Fruit fly (Drosophila melanogaster) whole organism, embryonic: Measurements from ENCODE around the gene CG14212.
A peak's percentile ranks its signal among the peaks of the same experiment; 100 is the strongest.

Experiments used
- Ada2b ChIP-seq: fragments of 200-800 bp; sonication (Bioruptor generic); IDR thresholded peaks from 2 replicates; pipeline ENCODE4 v1.3.6; 2022; ENCODE audit warnings: missing biosample characterization, missing genetic modification characterization
- BEAF-32 ChIP-seq: fragments of 200-800 bp; sonication (Bioruptor generic); optimal IDR thresholded peaks from 3 replicates; lab custom pipeline; 2017; ENCODE audit warnings: missing biosample characterization, missing genetic modification characterization, mild to moderate bottlenecking, moderate library complexity, missing genetic modification reagents
- CG11398 ChIP-seq: fragments of 200-800 bp; sonication (Bioruptor generic); optimal IDR thresholded peaks from 2 replicates; lab custom pipeline; 2016; ENCODE audit warnings: missing biosample characterization, missing genetic modification characterization
- CG12155 ChIP-seq: fragments of 200-800 bp; sonication (Bioruptor generic); optimal IDR thresholded peaks from 3 replicates; lab custom pipeline; 2016; ENCODE audit warnings: missing biosample characterization, missing genetic modification characterization
- CG13296 ChIP-seq: fragments of 200-800 bp; sonication (Bioruptor generic); optimal IDR thresholded peaks from 3 replicates; lab custom pipeline; 2018; ENCODE audit warnings: missing biosample characterization, mild to moderate bottlenecking, missing genetic modification characterization
- CG15011 ChIP-seq: fragments of 200-800 bp; sonication (Bioruptor generic); optimal IDR thresholded peaks from 3 replicates; lab custom pipeline; 2018; ENCODE audit warnings: missing biosample characterization, mild to moderate bottlenecking, missing genetic modification characterization
- CG15514 ChIP-seq: fragments of 200-800 bp; sonication (Bioruptor generic); optimal IDR thresholded peaks from 3 replicates; lab custom pipeline; 2017; ENCODE audit warnings: missing biosample characterization, missing genetic modification characterization, mild to moderate bottlenecking, moderate library complexity, missing genetic modification reagents
- CG1603 ChIP-seq: fragments of 200-800 bp; sonication (Bioruptor generic); optimal IDR thresholded peaks from 2 replicates; lab custom pipeline; 2019; ENCODE audit warnings: missing biosample characterization, mild to moderate bottlenecking, missing genetic modification characterization, moderate library complexity
- CG16815 ChIP-seq: fragments of 200-800 bp; sonication (Bioruptor generic); optimal IDR thresholded peaks from 3 replicates; lab custom pipeline; 2017; ENCODE audit warnings: missing biosample characterization, mild to moderate bottlenecking, missing genetic modification characterization
- CG18599 ChIP-seq: fragments of 200-800 bp; sonication (Bioruptor generic); optimal IDR thresholded peaks from 3 replicates; lab custom pipeline; 2017; ENCODE audit warnings: missing biosample characterization, missing genetic modification characterization, mild to moderate bottlenecking, moderate library complexity, missing genetic modification reagents
- CG18619 ChIP-seq: fragments of 200-800 bp; sonication (Bioruptor generic); optimal IDR thresholded peaks from 3 replicates; lab custom pipeline; 2017; ENCODE audit warnings: missing biosample characterization, mild to moderate bottlenecking, missing genetic modification characterization
- CG2129 ChIP-seq: fragments of 200-800 bp; sonication (Bioruptor generic); IDR thresholded peaks from 2 replicates; pipeline ENCODE4 v1.3.6; 2022; ENCODE audit warnings: missing biosample characterization, missing genetic modification characterization; ENCODE audit not compliant: partially characterized antibody
- CG30431 ChIP-seq: fragments of 200-800 bp; sonication (Bioruptor generic); optimal IDR thresholded peaks from 2 replicates; lab custom pipeline; 2017; ENCODE audit warnings: missing biosample characterization, missing genetic modification characterization
- CG32767 ChIP-seq: fragments of 200-800 bp; sonication (Bioruptor generic); IDR thresholded peaks from 2 replicates; pipeline ENCODE4 v1.3.6; 2022; ENCODE audit warnings: missing biosample characterization, missing genetic modification characterization
- CG4707 ChIP-seq: fragments of 200-800 bp; sonication (Bioruptor generic); optimal IDR thresholded peaks from 2 replicates; lab custom pipeline; 2018; ENCODE audit warnings: missing biosample characterization, mild to moderate bottlenecking, missing genetic modification characterization, moderate library complexity
- CG4854 ChIP-seq: fragments of 200-800 bp; sonication (Bioruptor generic); optimal IDR thresholded peaks from 2 replicates; lab custom pipeline; 2016; ENCODE audit warnings: missing biosample characterization, missing genetic modification characterization, inconsistent platforms
- CG5953 ChIP-seq: fragments of 200-800 bp; sonication (Bioruptor generic); IDR thresholded peaks from 2 replicates; pipeline ENCODE4 v1.3.6; 2022; ENCODE audit warnings: missing biosample characterization, missing genetic modification characterization
- CG6272 ChIP-seq: fragments of 200-800 bp; sonication (Bioruptor generic); IDR thresholded peaks from 2 replicates; pipeline ENCODE4 v1.3.6; 2022; ENCODE audit warnings: missing biosample characterization, missing genetic modification characterization
- CG6683 ChIP-seq: fragments of 200-800 bp; sonication (Bioruptor generic); optimal IDR thresholded peaks from 2 replicates; lab custom pipeline; 2017; ENCODE audit warnings: missing biosample characterization, mild to moderate bottlenecking, missing genetic modification characterization, missing genetic modification reagents
- Dref ChIP-seq: fragments of 200-800 bp; sonication (Bioruptor generic); IDR thresholded peaks from 2 replicates; pipeline ENCODE4 v1.3.6; 2022; ENCODE audit warnings: missing biosample characterization, missing genetic modification characterization
- ERR ChIP-seq: fragments of 200-800 bp; sonication (Bioruptor generic); optimal IDR thresholded peaks from 2 replicates; lab custom pipeline; 2016; ENCODE audit warnings: missing biosample characterization, missing genetic modification characterization
- Fer3 ChIP-seq: fragments of 200-800 bp; sonication (Bioruptor generic); optimal IDR thresholded peaks from 2 replicates; lab custom pipeline; 2018; ENCODE audit warnings: missing biosample characterization, mild to moderate bottlenecking, missing genetic modification characterization, moderate library complexity
- HLH4C ChIP-seq: fragments of 200-800 bp; sonication (Bioruptor generic); IDR thresholded peaks from 3 replicates; pipeline ENCODE4 v1.3.6; 2022; ENCODE audit warnings: missing biosample characterization, missing genetic modification characterization; ENCODE audit not compliant: partially characterized antibody
- HmgD ChIP-seq: fragments of 200-800 bp; sonication (Bioruptor generic); optimal IDR thresholded peaks from 3 replicates; lab custom pipeline; 2016; ENCODE audit warnings: missing biosample characterization, missing genetic modification characterization
- Hsf ChIP-seq: fragments of 200-800 bp; sonication (Bioruptor generic); optimal IDR thresholded peaks from 3 replicates; lab custom pipeline; 2016; ENCODE audit warnings: missing biosample characterization, missing genetic modification characterization
- Meics ChIP-seq: fragments of 200-800 bp; sonication (Bioruptor generic); optimal IDR thresholded peaks from 2 replicates; lab custom pipeline; 2017; ENCODE audit warnings: missing biosample characterization, mild to moderate bottlenecking, missing genetic modification characterization
- Myb ChIP-seq: fragments of 200-800 bp; sonication (Bioruptor generic); optimal IDR thresholded peaks from 2 replicates; lab custom pipeline; 2016; ENCODE audit warnings: missing biosample characterization, missing genetic modification characterization
- Nf-YB ChIP-seq: fragments of 200-800 bp; sonication (Bioruptor generic); optimal IDR thresholded peaks from 3 replicates; lab custom pipeline; 2019; ENCODE audit warnings: missing biosample characterization, mild to moderate bottlenecking, missing genetic modification characterization, moderate library complexity
- Nf-YC ChIP-seq: fragments of 200-800 bp; optimal IDR thresholded peaks from 3 replicates; lab custom pipeline; 2019; ENCODE audit warnings: missing biosample characterization, mild to moderate bottlenecking, missing genetic modification characterization, moderate library complexity
- Opbp ChIP-seq: fragments of 200-800 bp; sonication (Bioruptor generic); IDR thresholded peaks from 3 replicates; pipeline ENCODE4 v1.3.6; 2022; ENCODE audit warnings: missing biosample characterization, missing genetic modification characterization; ENCODE audit not compliant: partially characterized antibody
- Sry-δ ChIP-seq: fragments of 200-800 bp; sonication (Bioruptor generic); optimal IDR thresholded peaks from 2 replicates; lab custom pipeline; 2016; ENCODE audit warnings: missing biosample characterization, missing genetic modification characterization
- TFAM ChIP-seq: fragments of 200-800 bp; sonication (Bioruptor generic); optimal IDR thresholded peaks from 2 replicates; lab custom pipeline; 2017; ENCODE audit warnings: missing biosample characterization, missing genetic modification characterization, inconsistent platforms
- ap ChIP-seq: fragments of 200-800 bp; sonication (Bioruptor generic); IDR thresholded peaks from 2 replicates; pipeline ENCODE4 v1.3.6; 2022; ENCODE audit warnings: missing biosample characterization, missing genetic modification characterization
- bbx ChIP-seq: fragments of 200-800 bp; sonication (Bioruptor generic); IDR thresholded peaks from 2 replicates; pipeline ENCODE4 v1.3.6; 2022; ENCODE audit warnings: missing biosample characterization, missing genetic modification characterization; ENCODE audit not compliant: partially characterized antibody
- bigmax ChIP-seq: fragments of 200-800 bp; sonication (Bioruptor generic); optimal IDR thresholded peaks from 2 replicates; lab custom pipeline; 2018; ENCODE audit warnings: missing biosample characterization, mild to moderate bottlenecking, missing genetic modification characterization
- bowl ChIP-seq: fragments of 200-800 bp; sonication (Bioruptor generic); IDR thresholded peaks from 2 replicates; pipeline ENCODE4 v1.3.6; 2022; ENCODE audit warnings: missing biosample characterization, missing genetic modification characterization
- cad ChIP-seq: fragments of >200 bp; optimal IDR thresholded peaks from 2 replicates; lab custom pipeline; 2017; ENCODE audit warnings: missing biosample characterization, missing genetic modification characterization
- dan ChIP-seq: fragments of 200-800 bp; sonication (Bioruptor generic); IDR thresholded peaks from 2 replicates; pipeline ENCODE4 v1.3.6; 2022; ENCODE audit warnings: missing biosample characterization, missing genetic modification characterization
- dmrt99B ChIP-seq: fragments of 200-800 bp; sonication (Bioruptor generic); optimal IDR thresholded peaks from 2 replicates; lab custom pipeline; 2018; ENCODE audit warnings: missing biosample characterization, mild to moderate bottlenecking, missing genetic modification characterization, moderate library complexity
- fd3F ChIP-seq: fragments of 200-800 bp; sonication (Bioruptor generic); optimal IDR thresholded peaks from 2 replicates; lab custom pipeline; 2018; ENCODE audit warnings: missing biosample characterization, mild to moderate bottlenecking, missing genetic modification characterization, moderate library complexity
- fu2 ChIP-seq: fragments of 200-800 bp; sonication (Bioruptor generic); optimal IDR thresholded peaks from 2 replicates; lab custom pipeline; 2016; ENCODE audit warnings: missing biosample characterization, missing genetic modification characterization
- hb ChIP-seq: fragments of 200-800 bp; sonication (Bioruptor generic); IDR thresholded peaks from 3 replicates; pipeline ENCODE4 v1.3.6; 2022; ENCODE audit warnings: missing biosample characterization, missing genetic modification characterization; ENCODE audit not compliant: partially characterized antibody
- jumu ChIP-seq: fragments of 200-800 bp; sonication (Bioruptor generic); optimal IDR thresholded peaks from 3 replicates; lab custom pipeline; 2016; ENCODE audit warnings: missing biosample characterization, missing genetic modification characterization
- lmd ChIP-seq: fragments of 200-800 bp; sonication (Bioruptor generic); IDR thresholded peaks from 2 replicates; pipeline ENCODE4 v1.3.6; 2022; ENCODE audit warnings: missing biosample characterization, missing genetic modification characterization
- org-1 ChIP-seq: fragments of 200-800 bp; sonication (Bioruptor generic); optimal IDR thresholded peaks from 2 replicates; lab custom pipeline; 2017; ENCODE audit warnings: missing biosample characterization, missing genetic modification characterization
- pan ChIP-seq, 4 experiments: fragments of >200 bp in 3 of 4; fragments of 200-800 bp in 1 of 4; sonication (Bioruptor generic) in 1 of 4; optimal IDR thresholded peaks in 3 of 4; IDR thresholded peaks in 1 of 4; 2 replicates each; pipeline versions ENCODE4 v1.3.6 to Lab custom; 2017 to 2022; ENCODE audit warnings: missing biosample characterization in 2 of 4, missing genetic modification characterization in 2 of 4, mixed read lengths in 1 of 4
- pnt ChIP-seq: fragments of 200-800 bp; sonication (Bioruptor generic); optimal IDR thresholded peaks from 3 replicates; lab custom pipeline; 2016; ENCODE audit warnings: missing biosample characterization, missing genetic modification characterization
- sd ChIP-seq: fragments of 200-800 bp; sonication (Bioruptor generic); optimal IDR thresholded peaks from 3 replicates; lab custom pipeline; 2018; ENCODE audit warnings: missing biosample characterization, mild to moderate bottlenecking, missing genetic modification characterization, moderate library complexity
- sens-2 ChIP-seq: fragments of 200-800 bp; sonication (Bioruptor generic); IDR thresholded peaks from 2 replicates; pipeline ENCODE4 v1.3.6; 2022; ENCODE audit warnings: missing biosample characterization, missing genetic modification characterization

CG14212 gene

dm6 chrX:19638328-19638940 lies 12.9 kb downstream of the CG14212 start, which contains the start of gene Rcd-1 (continued):
- TF ChIP-seq pnt (GFP tag; lab: Kevin White, UChicago) = no peak
- peak; percentile 68 for TF ChIP-seq CG1603 (tag; lab: Kevin White, UChicago)
- TF ChIP-seq hb (GFP tag; lab: Robert Waterston, UW) = no peak
- no peak for TF ChIP-seq ap (GFP tag; lab: Robert Waterston, UW)
- no peak for TF ChIP-seq CG13296 (GFP tag; lab: Kevin White, UChicago)
- TF ChIP-seq jumu (GFP tag; lab: Kevin White, UChicago) = no peak
- TF ChIP-seq CG32767 (GFP tag; lab: Robert Waterston, UW) = no peak
- TF ChIP-seq cad (GFP tag; lab: Kevin White, UChicago) = no peak
- TF ChIP-seq fu2 (GFP tag; lab: Kevin White, UChicago) = no peak
- no peak for TF ChIP-seq CG4707 (GFP tag; lab: Kevin White, UChicago)
- TF ChIP-seq CG11398 = no peak
- no peak for TF ChIP-seq HmgD (GFP tag; lab: Kevin White, UChicago)
- TF ChIP-seq CG5953 (GFP tag; lab: Robert Waterston, UW) = no peak
- TF ChIP-seq bigmax (GFP tag; lab: Kevin White, UChicago) = peak; percentile 38
- no peak for TF ChIP-seq Hsf (GFP tag; lab: Kevin White, UChicago)
- no peak for TF ChIP-seq Fer3 (tag; lab: Kevin White, UChicago)
- TF ChIP-seq Dref = peak; percentile 51
- TF ChIP-seq CG16815 = no peak
- TF ChIP-seq org-1 (GFP tag; lab: Kevin White, UChicago) = no peak
- TF ChIP-seq CG12155 (GFP tag; lab: Kevin White, UChicago) = peak; percentile 65
- TF ChIP-seq TFAM (GFP tag; lab: Kevin White, UChicago) = no peak
- no peak; the same call in 1 of the 2 replicates for TF ChIP-seq bbx (GFP tag; lab: Robert Waterston, UW)
- no peak for TF ChIP-seq dan (GFP tag; lab: Robert Waterston, UW)
- peak; percentile 10 for TF ChIP-seq CG18619 (GFP tag; lab: Kevin White, UChicago)
- TF ChIP-seq fd3F (GFP tag; lab: Kevin White, UChicago) = no peak
- no peak for TF ChIP-seq Ada2b
- no peak for TF ChIP-seq sens-2 (GFP tag; lab: Robert Waterston, UW)
- TF ChIP-seq Opbp (GFP tag; lab: Robert Waterston, UW) = 0 out of 3 replicates have a peak, but pooled peaks have one; percentile 4
- peak; percentile 50 for TF ChIP-seq Sry-δ (GFP tag; lab: Kevin White, UChicago)
- no peak for TF ChIP-seq bowl (GFP tag; lab: Robert Waterston, UW)
- no peak for TF ChIP-seq Nf-YB (GFP tag; lab: Kevin White, UChicago)
- TF ChIP-seq CG30431 = no peak
- TF ChIP-seq CG18599 = no peak
- TF ChIP-seq CG6683 = no peak
- TF ChIP-seq lmd = no peak
- TF ChIP-seq CG2129 (GFP tag; lab: Robert Waterston, UW) = no peak
- no peak for TF ChIP-seq pan (optimal IDR thresholded peaks at IDR 0.05; lab: Kevin White, UChicago)
- TF ChIP-seq pan (GFP tag; optimal IDR thresholded peaks at IDR 0.05 in 1 of 2, IDR thresholded peaks at IDR 0.05 in 1 of 2) = no peak
- no peak for TF ChIP-seq CG15011 (GFP tag; lab: Kevin White, UChicago)
- TF ChIP-seq BEAF-32 (GFP tag; lab: Kevin White, UChicago) = peak; percentile 58
- TF ChIP-seq dmrt99B = no peak
- TF ChIP-seq CG4854 (GFP tag; lab: Kevin White, UChicago) = no peak
- no peak for TF ChIP-seq Nf-YC (tag; lab: Kevin White, UChicago)
- no peak for TF ChIP-seq ERR
- peak; percentile 36 for TF ChIP-seq CG15514 (GFP tag; lab: Kevin White, UChicago)
- no peak for TF ChIP-seq HLH4C (GFP tag; lab: Robert Waterston, UW)
- TF ChIP-seq sd = peak; percentile 18
- TF ChIP-seq Myb (GFP tag; lab: Kevin White, UChicago) = peak; percentile 14
- no peak for TF ChIP-seq CG6272 (GFP tag; lab: Robert Waterston, UW)
- no peak for TF ChIP-seq Meics (GFP tag; lab: Kevin White, UChicago)
